Worm (Caenorhabditis elegans) whole organism, L4/young adult: ENCODE measurements around the gene F53H2.1.

Experiments
- W03F9.2 ChIP-seq: fragments of 150-350 bp; optimal IDR thresholded peaks from 2 replicates; lab custom pipeline; 2014; ENCODE audit warnings: missing biosample characterization, missing genetic modification characterization
- him-1 ChIP-seq: sonication (generic microtip); optimal IDR thresholded peaks from 2 replicates; lab custom pipeline; 2016; ENCODE audit warnings: missing genotype, missing genetic modification reagents, missing genetic modification characterization, missing compliant biosample characterization

- TF ChIP-seq him-1 (tag; lab: Kevin White, UChicago) (no peak), W03F9.2 (tag; lab: Kevin White, UChicago) (no peak)
Measured at ce11 chrV:20374484-20374883, 13.0 kb upstream of the F53H2.1 start.
